Fruit fly (Drosophila melanogaster) whole organism, embryonic: ENCODE results near the gene CG17377.
A peak's percentile ranks its signal among the peaks of the same experiment; 100 is the strongest.

ENCODE experiments used
- Abd-B ChIP-seq: fragments of 200-800 bp; sonication (Bioruptor generic); optimal IDR thresholded peaks from 2 replicates; lab custom pipeline; 2018; ENCODE audit warnings: missing biosample characterization, mild to moderate bottlenecking, missing genetic modification characterization, moderate library complexity
- Aef1 ChIP-seq: fragments of 200-800 bp; sonication (Bioruptor generic); IDR thresholded peaks from 3 replicates; pipeline ENCODE4 v1.3.6; 2022; ENCODE audit warnings: missing biosample characterization, missing genetic modification characterization
- Asciz ChIP-seq: fragments of 200-800 bp; sonication (Bioruptor generic); optimal IDR thresholded peaks from 2 replicates; lab custom pipeline; 2017; ENCODE audit warnings: missing biosample characterization, mild to moderate bottlenecking, missing genetic modification characterization, missing genetic modification reagents
- CG10654 ChIP-seq: fragments of 200-800 bp; sonication (Bioruptor generic); optimal IDR thresholded peaks from 2 replicates; lab custom pipeline; 2016; ENCODE audit warnings: missing biosample characterization, missing genetic modification characterization
- CG10959 ChIP-seq: fragments of 200-800 bp; sonication (Bioruptor generic); IDR thresholded peaks from 2 replicates; pipeline ENCODE4 v1.3.6; 2022; ENCODE audit warnings: missing biosample characterization, missing genetic modification characterization
- CG13287 ChIP-seq: fragments of 200-800 bp; sonication (Bioruptor generic); IDR thresholded peaks from 2 replicates; pipeline ENCODE4 v1.3.6; 2022; ENCODE audit warnings: missing biosample characterization, missing genetic modification characterization; ENCODE audit not compliant: partially characterized antibody
- CG14710 ChIP-seq: fragments of 200-800 bp; sonication (Bioruptor generic); optimal IDR thresholded peaks from 3 replicates; lab custom pipeline; 2019; ENCODE audit warnings: missing biosample characterization, mild to moderate bottlenecking, missing genetic modification characterization, moderate library complexity
- CG15696 ChIP-seq: fragments of 200-800 bp; sonication (Bioruptor generic); optimal IDR thresholded peaks from 2 replicates; lab custom pipeline; 2019; ENCODE audit warnings: missing biosample characterization, mild to moderate bottlenecking, missing genetic modification characterization, moderate library complexity
- CG16779 ChIP-seq: fragments of 200-800 bp; sonication (Bioruptor generic); IDR thresholded peaks from 2 replicates; pipeline ENCODE4 v1.3.6; 2022; ENCODE audit warnings: missing biosample characterization, missing genetic modification characterization
- CG18011 ChIP-seq: fragments of 200-800 bp; sonication (Bioruptor generic); optimal IDR thresholded peaks from 2 replicates; lab custom pipeline; 2017; ENCODE audit warnings: missing biosample characterization, missing genetic modification characterization, mild to moderate bottlenecking, moderate library complexity, missing genotype
- CG2116 ChIP-seq: fragments of 200-800 bp; sonication (Bioruptor generic); optimal IDR thresholded peaks from 3 replicates; lab custom pipeline; 2018; ENCODE audit warnings: missing biosample characterization, mild to moderate bottlenecking, missing genetic modification characterization
- CG2129 ChIP-seq: fragments of 200-800 bp; sonication (Bioruptor generic); IDR thresholded peaks from 2 replicates; pipeline ENCODE4 v1.3.6; 2022; ENCODE audit warnings: missing biosample characterization, missing genetic modification characterization; ENCODE audit not compliant: partially characterized antibody
- CG34224 ChIP-seq: fragments of 200-800 bp; sonication (Bioruptor generic); IDR thresholded peaks from 3 replicates; pipeline ENCODE4 v1.3.6; 2022; ENCODE audit warnings: missing biosample characterization, missing genetic modification characterization; ENCODE audit not compliant: partially characterized antibody
- CG6272 ChIP-seq: fragments of 200-800 bp; sonication (Bioruptor generic); IDR thresholded peaks from 2 replicates; pipeline ENCODE4 v1.3.6; 2022; ENCODE audit warnings: missing biosample characterization, missing genetic modification characterization
- CG7928 ChIP-seq: fragments of 200-800 bp; sonication (Bioruptor generic); optimal IDR thresholded peaks from 2 replicates; lab custom pipeline; 2017; ENCODE audit warnings: missing biosample characterization, mild to moderate bottlenecking, missing genetic modification characterization
- CG8359 ChIP-seq: fragments of 200-800 bp; sonication (Bioruptor generic); optimal IDR thresholded peaks from 2 replicates; lab custom pipeline; 2017; ENCODE audit warnings: missing biosample characterization, mild to moderate bottlenecking, missing genetic modification characterization, borderline replicate concordance
- Camta ChIP-seq: fragments of 200-800 bp; sonication (Bioruptor generic); optimal IDR thresholded peaks from 2 replicates; lab custom pipeline; 2016; ENCODE audit warnings: missing biosample characterization, missing genetic modification characterization
- D ChIP-seq, 2 experiments: fragments of 200-800 bp in 1 of 2; fragments of >200 bp in 1 of 2; sonication (Bioruptor generic) in 1 of 2; optimal IDR thresholded peaks; 2 replicates in 1 of 2; 3 replicates in 1 of 2; lab custom pipeline; 2017; ENCODE audit warnings: mild to moderate bottlenecking in 1 of 2, missing biosample characterization in 1 of 2, missing genetic modification characterization in 1 of 2, missing genetic modification reagents in 1 of 2
- Gsc ChIP-seq: fragments of 200-800 bp; sonication (Bioruptor generic); IDR thresholded peaks from 2 replicates; pipeline ENCODE4 v1.3.6; 2022; ENCODE audit warnings: missing biosample characterization, missing genetic modification characterization
- Hr78 ChIP-seq, 2 experiments: fragments of 200-800 bp in 1 of 2; fragments of >200 bp in 1 of 2; sonication (Bioruptor generic) in 1 of 2; optimal IDR thresholded peaks; 2 replicates each; lab custom pipeline; 2017 to 2019; ENCODE audit warnings: missing biosample characterization in 2 of 2, missing genetic modification characterization in 2 of 2, mild to moderate bottlenecking in 1 of 2, moderate library complexity in 1 of 2
- Mes4 ChIP-seq: fragments of 200-800 bp; sonication (Bioruptor generic); optimal IDR thresholded peaks from 2 replicates; lab custom pipeline; 2016; ENCODE audit warnings: missing biosample characterization, missing genetic modification characterization
- Myb ChIP-seq: fragments of 200-800 bp; sonication (Bioruptor generic); optimal IDR thresholded peaks from 2 replicates; lab custom pipeline; 2016; ENCODE audit warnings: missing biosample characterization, missing genetic modification characterization
- Neu2 ChIP-seq: fragments of 200-800 bp; sonication (Bioruptor generic); optimal IDR thresholded peaks from 3 replicates; lab custom pipeline; 2016; ENCODE audit warnings: missing biosample characterization, missing genetic modification characterization, borderline replicate concordance
- Nf-YC ChIP-seq: fragments of 200-800 bp; optimal IDR thresholded peaks from 3 replicates; lab custom pipeline; 2019; ENCODE audit warnings: missing biosample characterization, mild to moderate bottlenecking, missing genetic modification characterization, moderate library complexity
- Rfx ChIP-seq: fragments of 200-800 bp; sonication (Bioruptor generic); IDR thresholded peaks from 2 replicates; pipeline ENCODE4 v1.3.6; 2022; ENCODE audit warnings: missing biosample characterization, missing genetic modification characterization
- Tbp ChIP-seq: fragments of >200 bp; optimal IDR thresholded peaks from 2 replicates; lab custom pipeline; 2018; ENCODE audit warnings: missing biosample characterization, missing genetic modification characterization
- Usf ChIP-seq: fragments of 200-800 bp; sonication (Bioruptor generic); optimal IDR thresholded peaks from 2 replicates; lab custom pipeline; 2017; ENCODE audit warnings: missing genotype, missing biosample characterization, missing genetic modification characterization
- Xrp1 ChIP-seq: fragments of 200-800 bp; sonication (Bioruptor generic); IDR thresholded peaks from 2 replicates; pipeline ENCODE4 v1.3.6; 2022; ENCODE audit warnings: missing biosample characterization, missing genetic modification characterization
- ac ChIP-seq: fragments of 200-800 bp; sonication (Bioruptor generic); optimal IDR thresholded peaks from 3 replicates; lab custom pipeline; 2017; ENCODE audit warnings: missing biosample characterization, mild to moderate bottlenecking, missing genetic modification characterization
- ara ChIP-seq: fragments of 200-800 bp; sonication (Bioruptor generic); IDR thresholded peaks from 2 replicates; pipeline ENCODE4 v1.3.6; 2022; ENCODE audit warnings: missing biosample characterization, missing genetic modification characterization
- ase ChIP-seq: fragments of 200-800 bp; sonication (Bioruptor generic); IDR thresholded peaks from 3 replicates; pipeline ENCODE4 v1.3.6; 2022; ENCODE audit warnings: missing biosample characterization, missing genetic modification characterization
- bowl ChIP-seq: fragments of 200-800 bp; sonication (Bioruptor generic); IDR thresholded peaks from 2 replicates; pipeline ENCODE4 v1.3.6; 2022; ENCODE audit warnings: missing biosample characterization, missing genetic modification characterization
- crc ChIP-seq: fragments of 200-800 bp; sonication (Bioruptor generic); optimal IDR thresholded peaks from 2 replicates; lab custom pipeline; 2016; ENCODE audit warnings: missing biosample characterization, missing genetic modification characterization
- dati ChIP-seq: fragments of 200-800 bp; sonication (Bioruptor generic); IDR thresholded peaks from 2 replicates; pipeline ENCODE4 v1.3.6; 2022; ENCODE audit warnings: missing biosample characterization, missing genetic modification characterization
- exex ChIP-seq: fragments of 200-800 bp; sonication (Bioruptor generic); optimal IDR thresholded peaks from 4 replicates; lab custom pipeline; 2018; ENCODE audit warnings: missing biosample characterization, mild to moderate bottlenecking, missing genetic modification characterization, moderate library complexity
- gce ChIP-seq: fragments of 200-800 bp; sonication (Bioruptor generic); IDR thresholded peaks from 3 replicates; pipeline ENCODE4 v1.3.6; 2022; ENCODE audit warnings: missing biosample characterization, missing genetic modification characterization
- grau ChIP-seq: fragments of 200-800 bp; optimal IDR thresholded peaks from 3 replicates; lab custom pipeline; 2019; ENCODE audit warnings: missing biosample characterization, mild to moderate bottlenecking, missing genetic modification characterization, moderate library complexity
- grn ChIP-seq: fragments of 200-800 bp; sonication (Bioruptor generic); optimal IDR thresholded peaks from 3 replicates; lab custom pipeline; 2017; ENCODE audit warnings: missing biosample characterization, missing genetic modification characterization
- h ChIP-seq: fragments of >200 bp; optimal IDR thresholded peaks from 2 replicates; lab custom pipeline; 2017
- ham ChIP-seq: fragments of 200-800 bp; sonication (Bioruptor generic); IDR thresholded peaks from 2 replicates; pipeline ENCODE4 v1.3.6; 2022; ENCODE audit warnings: missing biosample characterization, missing genetic modification characterization
- klu ChIP-seq: fragments of 200-800 bp; sonication (Bioruptor generic); IDR thresholded peaks from 2 replicates; pipeline ENCODE4 v1.3.6; 2022; ENCODE audit warnings: missing biosample characterization, missing genetic modification characterization
- maf-S ChIP-seq: fragments of 200-800 bp; sonication (Bioruptor generic); optimal IDR thresholded peaks from 2 replicates; lab custom pipeline; 2016; ENCODE audit warnings: missing biosample characterization, missing genetic modification characterization
- nmo ChIP-seq: fragments of 200-800 bp; sonication (Bioruptor generic); optimal IDR thresholded peaks from 2 replicates; lab custom pipeline; 2018; ENCODE audit warnings: missing biosample characterization, mild to moderate bottlenecking, missing genetic modification characterization, moderate library complexity
- pho ChIP-seq: fragments of 200-800 bp; sonication (Bioruptor generic); optimal IDR thresholded peaks from 2 replicates; lab custom pipeline; 2016; ENCODE audit warnings: missing biosample characterization, missing genetic modification characterization
- phol ChIP-seq: fragments of 200-800 bp; sonication (Bioruptor generic); optimal IDR thresholded peaks from 3 replicates; lab custom pipeline; 2018; ENCODE audit warnings: missing biosample characterization, mild to moderate bottlenecking, missing genetic modification characterization, moderate library complexity
- sens-2 ChIP-seq: fragments of 200-800 bp; sonication (Bioruptor generic); IDR thresholded peaks from 2 replicates; pipeline ENCODE4 v1.3.6; 2022; ENCODE audit warnings: missing biosample characterization, missing genetic modification characterization
- ssp ChIP-seq: fragments of 200-800 bp; sonication (Bioruptor generic); IDR thresholded peaks from 2 replicates; pipeline ENCODE4 v1.3.6; 2022; ENCODE audit warnings: missing biosample characterization, missing genetic modification characterization
- stwl ChIP-seq: fragments of 200-800 bp; sonication (Bioruptor generic); optimal IDR thresholded peaks from 3 replicates; lab custom pipeline; 2018; ENCODE audit warnings: missing biosample characterization, mild to moderate bottlenecking, missing genetic modification characterization, moderate library complexity
- tin ChIP-seq: fragments of 200-800 bp; sonication (Bioruptor generic); optimal IDR thresholded peaks from 3 replicates; lab custom pipeline; 2016; ENCODE audit warnings: missing biosample characterization, missing genetic modification characterization
- trem ChIP-seq: fragments of 200-800 bp; optimal IDR thresholded peaks from 3 replicates; lab custom pipeline; 2019; ENCODE audit warnings: missing biosample characterization, mild to moderate bottlenecking, missing genetic modification characterization, moderate library complexity
- zen ChIP-seq: fragments of 200-800 bp; sonication (Bioruptor generic); optimal IDR thresholded peaks from 3 replicates; lab custom pipeline; 2018; ENCODE audit warnings: missing biosample characterization, mild to moderate bottlenecking, missing genetic modification characterization, moderate library complexity

Gene CG17377

DNA sequence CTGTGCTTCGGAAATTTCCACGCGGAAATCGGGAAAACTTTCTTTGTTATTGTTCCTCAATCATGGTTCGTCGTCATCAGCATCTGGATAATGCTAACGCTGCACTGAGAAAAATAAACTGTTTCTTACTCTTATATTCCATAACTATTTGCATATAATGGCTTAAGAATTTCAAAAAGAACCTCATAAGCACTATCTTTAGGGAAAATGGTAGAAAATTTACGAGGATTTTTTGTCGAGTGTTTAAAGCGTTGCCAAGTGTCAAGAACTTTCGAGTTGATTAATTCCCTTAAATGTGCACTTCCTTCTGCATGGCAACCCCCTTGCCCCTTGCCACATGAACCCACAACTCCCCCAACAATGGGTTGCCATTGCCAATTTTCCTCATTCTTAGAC lies 14.7 kb downstream of the CG17377 start (continued):
- TF ChIP-seq gce (GFP tag; lab: Robert Waterston, UW) (no peak), ac (GFP tag; lab: Kevin White, UChicago) (no peak), crc (GFP tag; lab: Kevin White, UChicago) (peak; percentile 39), CG18011 (GFP tag; lab: Kevin White, UChicago) (no peak), Asciz (GFP tag; lab: Kevin White, UChicago) (peak; percentile 46), Usf (GFP tag; lab: Kevin White, UChicago) (no peak), Myb (GFP tag; lab: Kevin White, UChicago) (peak; percentile 20), D (optimal IDR thresholded peaks at IDR 0.05; lab: Kevin White, UChicago) (no peak), D (GFP tag; optimal IDR thresholded peaks at IDR 0.05; lab: Kevin White, UChicago) (peak; percentile 64), Rfx (GFP tag; lab: Robert Waterston, UW) (no peak; the same call in 1 of the 2 replicates), trem (tag; lab: Kevin White, UChicago) (peak; percentile 61), ham (GFP tag; lab: Robert Waterston, UW) (no peak), Aef1 (GFP tag; lab: Robert Waterston, UW) (no peak; the same call in 2 of the 3 replicates), grau (tag; lab: Kevin White, UChicago) (peak; percentile 61), Neu2 (GFP tag; lab: Kevin White, UChicago) (no peak), Abd-B (GFP tag; lab: Kevin White, UChicago) (peak; percentile 17), phol (tag; lab: Kevin White, UChicago) (peak; percentile 79), h (no peak), ase (0 out of 3 replicates have a peak, but pooled peaks have one; percentile 50), Nf-YC (no peak), CG10654 (peak; percentile 49), CG2116 (no peak), zen (tag; lab: Kevin White, UChicago) (no peak), Gsc (no peak), CG15696 (tag; lab: Kevin White, UChicago) (no peak), CG6272 (GFP tag; lab: Robert Waterston, UW) (peak; percentile 37; the same call in 1 of the 2 replicates), Tbp (GFP tag; lab: Kevin White, UChicago) (no peak), exex (tag; lab: Kevin White, UChicago) (no peak), CG34224 (no peak), Camta (GFP tag; lab: Kevin White, UChicago) (peak; percentile 51), klu (no peak), CG7928 (GFP tag; lab: Kevin White, UChicago) (no peak), dati (GFP tag; lab: Robert Waterston, UW) (peak; percentile 62), maf-S (GFP tag; lab: Kevin White, UChicago) (peak; percentile 40), grn (GFP tag; lab: Kevin White, UChicago) (no peak), Mes4 (GFP tag; lab: Kevin White, UChicago) (peak; percentile 44), Xrp1 (GFP tag; lab: Robert Waterston, UW) (peak; percentile 75), stwl (tag; lab: Kevin White, UChicago) (no peak), Hr78 (GFP tag; optimal IDR thresholded peaks at IDR 0.05; lab: Kevin White, UChicago) (no peak), CG16779 (no peak), nmo (GFP tag; lab: Kevin White, UChicago) (peak; percentile 77), sens-2 (GFP tag; lab: Robert Waterston, UW) (peak; percentile 15; the same call in 1 of the 2 replicates), CG14710 (tag; lab: Kevin White, UChicago) (peak; percentile 38), ara (GFP tag; lab: Robert Waterston, UW) (peak; percentile 56; the same call in 1 of the 2 replicates), tin (GFP tag; lab: Kevin White, UChicago) (peak; percentile 46), ssp (GFP tag; lab: Robert Waterston, UW) (no peak; the same call in 1 of the 2 replicates), CG8359 (no peak), CG13287 (no peak), bowl (no peak), pho (GFP tag; lab: Kevin White, UChicago) (no peak), CG10959 (GFP tag; lab: Robert Waterston, UW) (peak; percentile 34), CG2129 (GFP tag; lab: Robert Waterston, UW) (no peak)
